Fruit fly (Drosophila melanogaster): ENCODE measurements around the gene CG13042.

DNA sequence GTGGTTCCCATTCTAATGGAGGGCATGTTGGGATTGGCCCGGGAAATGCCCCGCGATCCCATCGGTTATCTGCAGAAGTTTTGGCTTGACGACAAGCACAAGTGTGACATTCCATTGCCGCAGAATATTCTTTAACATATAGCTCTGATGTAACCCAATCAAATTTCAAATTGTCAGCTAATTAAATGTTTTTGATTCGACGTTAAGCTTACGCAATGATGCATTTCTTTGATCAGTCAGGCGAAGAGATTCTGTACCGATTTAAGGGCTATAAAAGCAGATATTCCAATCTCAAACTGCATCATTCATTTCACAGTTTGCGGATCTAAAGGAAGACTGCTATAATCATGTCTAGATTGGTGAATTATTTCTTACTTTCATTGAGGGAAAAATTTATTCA, 23.4 kb upstream of the CG13042 start, which contains the start of gene retinin:
- TF ChIP-seq Spps (tag; optimal IDR thresholded peaks at IDR 0.05) (no peak), CG33557 (GFP tag; optimal IDR thresholded peaks at IDR 0.05) (no peak)
